Worm (Caenorhabditis elegans) whole organism, early embryonic: Measurements from ENCODE around the gene ran-3.

Experiments
- B0310.2 ChIP-seq: sonication (generic microtip); optimal IDR thresholded peaks from 2 replicates; lab custom pipeline; 2016; ENCODE audit warnings: mild to moderate bottlenecking, missing genetic modification characterization, missing compliant biosample characterization
- F13C5.2 ChIP-seq: sonication (generic microtip); optimal IDR thresholded peaks from 2 replicates; lab custom pipeline; 2017; ENCODE audit warnings: mild to moderate bottlenecking, missing genetic modification characterization, inconsistent platforms, missing compliant biosample characterization
- aly-1 ChIP-seq: sonication (generic microtip); optimal IDR thresholded peaks from 2 replicates; lab custom pipeline; 2016; ENCODE audit warnings: missing genetic modification characterization, missing compliant biosample characterization
- ama-1 ChIP-seq: fragments of 150-350 bp; optimal IDR thresholded peaks from 2 replicates; lab custom pipeline; 2014
- ceh-36 ChIP-seq: sonication (generic microtip); optimal IDR thresholded peaks from 2 replicates; lab custom pipeline; 2016; ENCODE audit warnings: missing genetic modification characterization, inconsistent platforms, missing compliant biosample characterization
- ets-7 ChIP-seq: sonication (generic microtip); optimal IDR thresholded peaks from 2 replicates; lab custom pipeline; 2016; ENCODE audit warnings: missing genotype, missing genetic modification characterization, missing compliant biosample characterization
- flt-1 ChIP-seq: fragments of 200-800 bp; sonication (Bioruptor generic); IDR thresholded peaks from 2 replicates; pipeline ENCODE4 v1.3.6; 2022; ENCODE audit warnings: missing genetic modification characterization, missing compliant biosample characterization
- hmbx-1 ChIP-seq: sonication (generic microtip); optimal IDR thresholded peaks from 2 replicates; lab custom pipeline; 2016; ENCODE audit warnings: mild to moderate bottlenecking, missing genetic modification characterization, missing compliant biosample characterization
- hnd-1 ChIP-seq: sonication (generic microtip); optimal IDR thresholded peaks from 2 replicates; lab custom pipeline; 2016; ENCODE audit warnings: missing genetic modification characterization, missing compliant biosample characterization
- pes-1 ChIP-seq: fragments of 200-800 bp; sonication (Bioruptor generic); IDR thresholded peaks from 2 replicates; pipeline ENCODE4 v1.3.6; 2022; ENCODE audit warnings: missing genetic modification reagents, missing genetic modification characterization, missing compliant biosample characterization
- scrt-1 ChIP-seq: fragments of 200-800 bp; sonication (Bioruptor generic); IDR thresholded peaks from 2 replicates; pipeline ENCODE4 v1.3.6; 2022; ENCODE audit warnings: missing genetic modification characterization, missing compliant biosample characterization
- sea-1 ChIP-seq: fragments of 200-800 bp; sonication (Bioruptor generic); conservative IDR thresholded peaks from 2 replicates; pipeline ENCODE4 v1.3.6; 2022; ENCODE audit warnings: missing genetic modification characterization, missing compliant biosample characterization
- tbx-11 ChIP-seq: fragments of 200-800 bp; sonication (Bioruptor generic); IDR thresholded peaks from 2 replicates; pipeline ENCODE4 v1.3.6; 2022; ENCODE audit warnings: missing genetic modification characterization, missing compliant biosample characterization
- tra-4 ChIP-seq: sonication (generic microtip); optimal IDR thresholded peaks from 2 replicates; lab custom pipeline; 2017; ENCODE audit warnings: missing genetic modification characterization, missing compliant biosample characterization

ce11 chrII:8316701-8317100 is 8.2 kb downstream of the ran-3 start:
- TF ChIP-seq ets-7 (no peak), scrt-1 (GFP tag; lab: Robert Waterston, UW) (no peak), ama-1 (lab: Kevin White, UChicago) (no peak), ceh-36 (tag; lab: Kevin White, UChicago) (no peak), hnd-1 (tag; lab: Kevin White, UChicago) (no peak), tra-4 (no peak), F13C5.2 (tag; lab: Kevin White, UChicago) (no peak), hmbx-1 (tag; lab: Kevin White, UChicago) (no peak), sea-1 (GFP tag; lab: Robert Waterston, UW) (no peak), tbx-11 (no peak), aly-1 (no peak), flt-1 (GFP tag; lab: Robert Waterston, UW) (no peak), B0310.2 (tag; lab: Kevin White, UChicago) (no peak), pes-1 (no peak)
